Worm (Caenorhabditis elegans): ENCODE measurements around the gene math-22.
"Not testable (repeated sequence)": the region's sequence is repeated elsewhere in the genome, so short reads cannot be mapped to it uniquely, and the experiment has no call there.

math-22 gene

DNA sequence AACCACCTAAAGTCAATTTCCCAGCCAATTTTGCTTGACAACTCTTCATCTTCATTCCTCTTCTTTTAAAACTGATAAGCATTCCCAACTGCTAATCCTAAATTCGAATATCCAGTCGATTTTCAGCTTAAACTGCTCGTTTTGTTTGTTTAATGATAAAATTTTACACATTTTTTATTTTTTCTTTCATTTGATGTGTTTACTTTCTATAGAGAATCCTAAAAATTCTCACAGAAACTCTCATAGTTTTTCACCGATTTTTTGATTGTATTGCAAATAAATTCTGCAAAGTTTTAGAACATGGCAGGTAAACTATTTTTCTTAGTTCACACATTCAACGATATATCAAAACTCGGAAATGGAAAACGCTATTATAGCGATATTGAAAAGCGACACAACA is 9.4 kb upstream of the math-22 start, which contains the start of gene math-25:
Gene math-25 (plus strand): TSS at position 301 of the 400 bp plus-strand sequence.
- TF ChIP-seq unc-62 (GFP tag; optimal IDR thresholded peaks at IDR 0.05) = no peak

DNA sequence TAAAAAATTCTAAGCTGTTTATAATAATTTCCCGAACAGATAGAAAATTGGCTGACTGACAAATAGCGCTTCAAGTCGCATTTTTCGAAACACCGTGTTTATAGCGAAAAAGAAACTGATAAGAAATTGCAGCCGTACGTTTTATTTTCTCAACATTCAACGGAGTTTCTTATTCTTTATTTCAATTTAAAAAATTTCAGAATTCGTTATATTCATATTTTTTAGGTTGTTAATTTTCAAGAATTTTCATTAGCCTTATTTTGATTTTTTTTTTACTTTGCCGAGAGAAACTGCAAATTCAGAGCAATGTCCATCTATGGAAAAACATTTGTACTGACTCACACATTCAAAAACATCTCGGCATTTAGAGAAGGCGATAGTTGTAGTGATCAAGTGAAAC is 7.3 kb upstream of the math-22 start, which contains the start of gene C46F9.6:
Gene C46F9.6 (plus strand): TSS at position 301 of the 400 bp plus-strand sequence.
- no peak for TF ChIP-seq unc-62 (GFP tag; optimal IDR thresholded peaks at IDR 0.05)

DNA sequence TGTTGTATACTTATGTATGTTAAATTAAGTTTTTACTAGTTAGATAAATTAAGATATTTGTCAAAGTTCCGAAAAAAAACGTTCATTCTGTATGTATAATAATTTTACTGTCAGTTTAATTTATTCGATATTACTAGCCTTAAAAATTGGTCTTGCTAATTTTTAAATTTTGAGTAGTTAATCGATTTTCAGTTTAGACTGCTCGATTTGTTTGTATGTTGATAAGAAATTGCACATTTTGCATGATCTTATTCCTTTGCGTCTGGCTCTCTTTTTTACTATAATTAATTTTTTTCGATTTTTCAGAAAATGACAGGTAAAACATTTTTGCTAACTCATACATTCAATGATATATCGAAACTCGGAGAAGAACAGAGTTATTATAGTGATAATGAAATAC is 5.3 kb upstream of the math-22 start, which contains the start of gene math-24:
Gene math-24 (plus strand): TSS at position 301 of the 400 bp plus-strand sequence.
- no peak for TF ChIP-seq unc-62 (GFP tag; optimal IDR thresholded peaks at IDR 0.05)

DNA sequence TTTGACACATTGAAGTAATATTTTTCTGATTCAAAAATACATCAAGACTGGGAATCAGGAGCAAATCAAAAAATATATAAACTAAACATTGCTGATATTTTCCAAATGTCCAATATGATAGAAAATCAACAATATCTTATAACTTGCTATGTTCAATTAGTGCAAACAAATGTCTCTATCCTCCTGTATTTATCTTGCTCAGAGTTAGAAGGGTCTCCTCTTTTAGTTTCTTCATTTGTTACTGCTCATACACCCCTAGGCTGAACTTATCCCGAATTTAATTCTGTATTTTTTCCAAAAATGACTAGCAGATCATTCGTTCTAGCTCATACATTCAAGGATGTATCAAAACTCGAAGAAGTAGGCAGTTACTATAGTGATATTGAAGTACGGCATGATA is 3.2 kb upstream of the math-22 start, which contains the start of gene math-23:
Gene math-23 (plus strand): TSS at position 301 of the 400 bp plus-strand sequence.
- TF ChIP-seq unc-62 (GFP tag; optimal IDR thresholded peaks at IDR 0.05) = no peak

DNA sequence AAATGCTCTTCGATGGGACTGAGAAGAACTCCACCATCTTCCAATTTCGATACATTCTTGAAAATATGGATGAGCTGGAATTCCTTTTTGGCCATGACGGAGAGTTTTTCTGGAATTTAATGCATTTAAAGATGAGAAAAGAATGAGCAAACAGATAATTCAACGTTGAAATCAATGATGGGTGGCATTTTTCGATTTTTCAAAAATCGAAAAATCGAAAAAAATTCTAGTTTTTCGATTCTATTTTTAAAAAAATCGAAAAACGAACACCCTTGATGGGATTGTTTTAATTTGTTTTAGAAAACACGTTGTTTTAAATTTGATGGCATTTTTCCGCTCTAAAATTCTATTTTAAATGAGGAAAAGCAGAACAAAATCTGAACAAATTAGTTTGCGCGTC is 7.5 kb downstream of the math-22 start, which contains the start of gene math-31:
Gene math-31 (minus strand): TSS at position 101 of the 400 bp plus-strand sequence.
- no peak for TF ChIP-seq unc-62 (GFP tag; optimal IDR thresholded peaks at IDR 0.05)

DNA sequence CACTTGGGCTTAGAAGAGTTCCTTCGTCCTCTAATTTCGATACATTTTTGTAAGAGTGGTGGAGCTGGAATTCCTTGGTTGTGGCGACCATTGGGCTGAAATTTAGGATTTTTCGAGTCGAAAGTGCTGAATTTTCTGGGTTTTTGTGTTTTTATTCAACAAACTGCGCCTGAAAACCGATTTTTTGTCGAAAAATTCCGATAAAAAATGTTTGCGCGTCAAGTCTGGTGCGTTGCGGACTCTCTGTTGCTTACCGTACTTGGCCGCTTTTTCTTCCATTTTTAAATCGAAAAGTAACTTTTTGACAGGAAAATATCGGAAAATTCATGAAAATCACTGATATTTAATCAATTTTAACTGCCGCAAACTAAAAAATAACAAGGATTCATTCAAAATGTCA is 12.7 kb downstream of the math-22 start, which contains the start of gene bath-4:
Gene bath-4 (minus strand): TSS at position 101 of the 400 bp plus-strand sequence.
- no peak for TF ChIP-seq unc-62 (GFP tag; optimal IDR thresholded peaks at IDR 0.05)

DNA sequence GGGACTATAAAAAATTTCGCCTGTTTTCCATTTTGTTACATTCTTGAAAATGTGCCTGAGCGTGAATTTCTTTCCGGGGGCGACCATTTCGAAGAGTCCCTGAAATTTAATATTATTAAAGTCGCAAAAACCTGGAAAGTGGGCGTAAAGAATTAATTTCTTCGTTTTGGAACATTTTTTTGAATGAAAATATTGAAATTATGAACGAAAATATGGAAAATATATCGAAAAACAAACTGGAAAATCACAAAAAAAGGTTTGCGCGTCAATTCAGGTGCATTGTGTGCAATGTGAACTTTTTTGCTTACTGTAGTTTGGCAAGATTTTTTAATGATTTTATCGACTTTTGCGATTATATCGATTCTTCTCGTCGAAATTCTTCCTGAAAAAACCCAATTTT is 15.8 kb downstream of the math-22 start, which contains the start of gene bath-7:
Gene bath-7 (minus strand): TSS at position 101 of the 400 bp plus-strand sequence.
- no peak for TF ChIP-seq unc-62 (GFP tag; optimal IDR thresholded peaks at IDR 0.05)

DNA sequence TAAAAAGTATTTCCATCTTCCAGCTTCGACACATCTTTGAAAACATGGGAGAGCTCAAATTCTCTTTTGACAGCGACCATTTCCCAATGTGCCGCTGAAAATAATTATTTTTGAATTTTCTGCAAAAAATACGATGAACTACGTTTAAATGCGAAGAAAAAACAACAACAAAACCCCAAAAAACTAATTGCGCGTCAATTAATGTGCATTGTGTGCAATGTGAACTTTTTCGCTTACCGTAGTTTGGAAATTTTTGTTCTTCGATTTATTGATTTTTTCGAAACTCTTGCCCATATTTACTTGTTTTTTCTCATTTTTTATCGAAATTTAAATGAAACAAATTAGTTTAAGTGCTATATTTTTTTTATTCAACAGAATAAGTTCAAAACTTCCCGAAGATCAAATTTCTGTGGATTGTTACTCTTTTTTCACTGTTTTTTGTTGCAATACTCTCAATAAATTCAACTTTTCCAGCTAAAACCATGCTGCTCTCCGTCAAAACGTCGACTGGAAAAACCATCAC is 17.5 kb downstream of the math-22 start, which contains the start of the genes bath-2 and F52C6.4:
Gene bath-2 (minus strand): TSS at position 101 of the 523 bp plus-strand sequence.
Gene F52C6.4 (plus strand): TSS at position 473 of the 523 bp plus-strand sequence.
- TF ChIP-seq unc-62 (GFP tag; optimal IDR thresholded peaks at IDR 0.05) = no peak

DNA sequence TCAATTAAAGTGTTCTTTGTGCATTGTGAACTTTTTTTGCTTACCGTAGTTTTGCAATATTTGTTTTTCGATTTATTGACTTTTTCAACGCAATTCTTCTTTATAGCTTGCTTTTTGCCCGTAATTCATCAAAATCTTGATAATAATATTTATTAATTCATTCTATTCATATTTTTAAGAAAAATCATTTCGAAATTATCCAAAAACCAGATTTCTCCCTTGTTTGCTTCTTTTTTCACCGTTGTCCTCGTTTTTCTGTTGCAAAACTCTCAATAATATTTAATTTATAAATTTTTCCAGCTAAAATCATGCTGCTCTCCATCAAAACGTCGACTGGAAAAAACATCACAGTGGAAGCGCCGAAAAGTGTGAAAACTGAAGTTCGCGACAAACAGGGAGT is 19.3 kb downstream of the math-22 start, which contains the start of gene F52C6.3:
Gene F52C6.3 (plus strand): TSS at position 301 of the 400 bp plus-strand sequence.
- no peak for TF ChIP-seq unc-62 (GFP tag; optimal IDR thresholded peaks at IDR 0.05)

DNA sequence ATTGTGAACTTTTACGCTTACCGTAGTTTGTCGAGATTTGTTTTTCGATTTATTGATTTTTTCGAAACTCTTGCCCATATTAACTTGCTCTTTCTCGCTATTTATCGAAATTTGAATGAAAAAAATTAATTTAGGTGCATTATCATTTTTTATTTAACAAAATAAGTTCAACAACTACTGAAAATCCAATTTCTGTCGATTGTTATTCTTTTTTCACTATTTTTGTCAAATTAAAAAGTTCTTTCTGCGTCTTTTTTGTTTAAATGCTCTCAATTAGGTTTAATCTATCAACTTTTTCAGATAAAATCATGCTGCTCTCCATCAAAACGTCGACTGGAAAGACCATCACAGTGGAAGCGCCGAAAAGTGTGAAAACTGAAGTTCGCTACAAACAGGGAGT is 21.0 kb downstream of the math-22 start, which contains the start of gene F52C6.2:
Gene F52C6.2 (plus strand): TSS at position 301 of the 400 bp plus-strand sequence.
- no peak for TF ChIP-seq unc-62 (GFP tag; optimal IDR thresholded peaks at IDR 0.05)

DNA sequence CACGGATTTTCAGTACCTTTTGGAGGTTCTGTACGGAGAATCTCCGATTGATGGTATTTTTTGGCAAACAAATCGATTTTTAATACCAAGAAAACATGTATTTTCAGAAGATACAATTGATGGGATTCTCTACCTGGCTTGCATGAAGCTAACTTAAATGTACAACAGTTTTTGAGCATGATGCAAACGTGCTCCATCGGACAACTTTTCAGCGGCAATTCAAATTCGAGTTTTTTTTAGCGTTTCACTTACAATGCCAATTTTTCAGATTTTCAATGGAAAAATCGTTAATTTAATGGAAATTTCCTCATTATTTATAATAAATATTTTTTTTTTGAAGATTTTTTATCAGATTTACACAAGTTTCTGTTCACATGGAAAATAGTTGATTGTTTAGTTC is 23.4 kb downstream of the math-22 start:
- TF ChIP-seq unc-62 (GFP tag; optimal IDR thresholded peaks at IDR 0.05) = no peak

DNA sequence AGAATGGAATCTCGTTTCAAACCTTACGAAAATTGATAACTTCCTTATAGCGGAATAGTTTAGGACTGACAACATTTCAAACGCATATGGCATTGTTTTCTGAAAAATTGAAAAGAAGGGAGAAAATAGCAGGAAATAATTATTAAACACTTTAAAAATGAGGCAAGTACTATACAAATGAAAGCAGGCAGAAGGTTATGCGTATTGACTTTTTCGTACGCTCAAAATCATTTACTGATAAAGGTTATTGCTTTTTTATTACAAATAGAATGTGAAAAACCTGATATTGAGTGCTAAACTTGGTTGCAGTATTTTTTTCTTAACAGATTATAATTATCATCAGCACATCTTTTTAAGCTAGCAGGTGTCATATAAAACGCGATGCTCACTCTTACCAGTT is 34.4 kb downstream of the math-22 start, which contains the start of gene ZK250.13:
Gene ZK250.13 (minus strand): TSS at position 101 of the 400 bp plus-strand sequence.
- no peak for TF ChIP-seq unc-62 (GFP tag; optimal IDR thresholded peaks at IDR 0.05)

DNA sequence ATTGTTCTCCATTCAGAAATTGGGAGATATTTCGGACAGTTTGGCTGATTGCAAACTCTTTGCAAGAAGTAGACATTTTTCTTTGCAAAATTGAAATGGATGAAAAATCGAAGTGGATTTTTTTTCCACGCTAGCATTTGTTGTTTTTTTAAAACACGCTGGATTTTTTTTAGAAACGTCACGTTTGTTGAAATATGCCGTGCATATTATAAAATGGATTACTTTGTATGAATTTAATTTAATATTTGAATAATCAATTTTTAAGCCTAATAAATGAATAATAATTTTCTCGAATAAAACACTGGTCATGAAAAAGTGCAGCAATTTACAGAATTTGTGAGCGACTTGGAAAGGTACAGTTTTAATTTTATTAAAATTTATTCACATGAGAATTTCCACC is 39.9 kb downstream of the math-22 start, which contains the start of gene ZK250.14:
Gene ZK250.14 (minus strand): TSS at position 101 of the 400 bp plus-strand sequence.
- TF ChIP-seq unc-62 (GFP tag; optimal IDR thresholded peaks at IDR 0.05) = no peak

DNA sequence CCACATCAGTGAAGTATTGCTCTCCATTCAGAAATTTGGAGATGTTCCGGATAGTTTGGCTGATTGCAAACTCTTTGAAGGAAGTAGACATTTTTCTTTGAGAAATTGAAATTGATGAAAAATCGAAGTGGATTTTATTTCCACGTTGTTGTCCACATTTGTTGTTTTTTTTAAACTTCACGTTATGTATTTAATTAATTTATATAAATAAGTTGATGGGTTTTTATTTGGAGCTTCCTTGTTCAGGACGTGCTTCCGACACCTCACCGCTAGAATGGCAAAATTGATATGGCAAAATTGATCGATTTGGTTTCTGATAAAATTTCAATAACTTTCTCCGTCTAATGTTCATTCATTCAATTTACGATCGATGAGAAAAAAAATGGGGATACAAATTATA is 41.2 kb downstream of the math-22 start, which contains the start of gene math-48:
Gene math-48 (minus strand): TSS at position 101 of the 400 bp plus-strand sequence.
- TF ChIP-seq unc-62 (GFP tag; optimal IDR thresholded peaks at IDR 0.05) = no peak

DNA sequence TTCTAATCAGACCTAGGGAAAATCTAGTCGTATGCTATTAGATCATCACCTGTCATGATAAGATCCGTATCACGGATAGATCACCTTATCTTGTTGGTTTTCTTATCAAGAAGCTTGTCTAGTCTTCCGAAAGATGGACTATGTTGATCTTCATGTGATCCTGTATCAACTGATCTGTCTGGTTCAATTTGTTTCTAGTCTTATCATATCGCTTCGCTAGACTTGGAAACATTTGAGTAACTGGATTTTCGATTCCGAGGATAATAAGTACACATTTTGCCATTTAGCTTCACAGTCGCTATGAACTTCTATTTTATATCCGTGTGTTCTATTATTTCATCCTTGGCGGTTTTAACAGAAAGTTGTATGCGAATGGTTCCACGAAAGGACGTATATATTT is 43.2 kb downstream of the math-22 start, which contains the start of gene ZK250.2:
Gene ZK250.2 (plus strand): TSS at position 301 of the 400 bp plus-strand sequence.
- not testable (repeated sequence) for TF ChIP-seq unc-62 (GFP tag; optimal IDR thresholded peaks at IDR 0.05)

DNA sequence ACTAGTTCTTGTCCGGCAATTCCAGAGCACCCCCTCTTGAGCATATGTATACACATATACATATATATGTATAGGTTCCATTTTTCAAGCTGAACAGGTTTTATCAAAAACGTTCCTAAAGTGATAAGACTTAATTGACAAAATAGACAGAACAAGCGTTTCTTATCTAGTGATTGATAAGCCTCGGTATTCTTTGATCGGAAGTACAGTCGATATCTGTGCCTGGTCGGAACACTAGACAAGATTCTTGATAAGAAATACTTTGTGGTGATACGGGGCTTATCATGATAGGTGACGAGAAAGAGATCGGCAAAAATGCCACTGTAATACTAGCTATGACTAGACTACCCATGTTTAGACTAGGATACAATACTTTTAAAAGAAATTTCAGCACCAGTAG is 43.9 kb downstream of the math-22 start:
- no peak for TF ChIP-seq unc-62 (GFP tag; optimal IDR thresholded peaks at IDR 0.05)

DNA sequence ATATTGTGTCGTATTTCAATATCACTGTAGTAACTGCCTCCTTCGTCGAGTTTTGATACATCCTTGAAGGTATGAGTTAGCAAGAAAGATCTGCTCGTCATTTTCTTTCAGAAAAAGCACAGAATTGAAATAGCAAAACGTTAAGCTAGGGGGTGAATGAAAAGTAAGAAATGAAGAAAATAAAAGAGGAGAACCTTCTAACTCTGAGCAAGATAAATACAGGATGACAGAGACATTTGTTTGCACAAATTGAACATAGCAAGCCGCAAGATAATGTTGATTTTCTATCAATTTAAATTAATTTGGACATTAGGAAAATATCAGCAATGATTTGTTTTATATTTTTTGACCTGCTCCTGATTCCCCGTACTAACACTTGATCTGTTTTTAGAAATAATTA is 50.4 kb downstream of the math-22 start, which contains the start of gene math-49:
Gene math-49 (minus strand): TSS at position 101 of the 400 bp plus-strand sequence.
- not testable (repeated sequence) for TF ChIP-seq unc-62 (GFP tag; optimal IDR thresholded peaks at IDR 0.05)

Data from whole organism, dauer.